Worm (Caenorhabditis elegans) whole organism, L3 larva: ENCODE data around the gene C15H7.3.

Source experiments
- aly-2 ChIP-seq: fragments of 150-350 bp; optimal IDR thresholded peaks from 2 replicates; lab custom pipeline; 2014; ENCODE audit warnings: missing biosample characterization, missing genetic modification characterization
- egl-5 ChIP-seq: fragments of 150-350 bp; optimal IDR thresholded peaks from 2 replicates; lab custom pipeline; 2017; ENCODE audit warnings: missing biosample characterization, missing genetic modification reagents, missing genetic modification characterization, inconsistent platforms
- lin-39 ChIP-seq: fragments of 150-350 bp; optimal IDR thresholded peaks from 2 replicates; lab custom pipeline; 2018; ENCODE audit warnings: missing biosample characterization, missing genetic modification reagents, missing genetic modification characterization
- nhr-12 ChIP-seq: fragments of 150-350 bp; optimal IDR thresholded peaks from 2 replicates; lab custom pipeline; 2014; ENCODE audit warnings: missing biosample characterization, missing genetic modification characterization
- nhr-23 ChIP-seq: fragments of 150-350 bp; optimal IDR thresholded peaks from 2 replicates; lab custom pipeline; 2014; ENCODE audit warnings: missing biosample characterization, missing genetic modification reagents, missing genetic modification characterization
- nhr-77 ChIP-seq: fragments of 150-350 bp; optimal IDR thresholded peaks from 2 replicates; lab custom pipeline; 2014; ENCODE audit warnings: missing biosample characterization, missing genetic modification characterization
- snpc-4 ChIP-seq: fragments of 150-350 bp; optimal IDR thresholded peaks from 2 replicates; lab custom pipeline; 2014; ENCODE audit warnings: missing biosample characterization, missing genetic modification characterization

- TF ChIP-seq aly-2 (tag; lab: Kevin White, UChicago), result no peak
- TF ChIP-seq egl-5 (tag; lab: Kevin White, UChicago), result no peak
- no peak for TF ChIP-seq nhr-12 (tag; lab: Kevin White, UChicago)
- no peak for TF ChIP-seq lin-39 (tag; lab: Kevin White, UChicago)
- no peak for TF ChIP-seq nhr-23 (tag; lab: Kevin White, UChicago)
- no peak for TF ChIP-seq snpc-4 (tag; lab: Kevin White, UChicago)
- no peak for TF ChIP-seq nhr-77 (tag; lab: Kevin White, UChicago)
Measured at ce11 chrIII:9669546-9669945, 17.8 kb upstream of the C15H7.3 start.
